Fruit fly (Drosophila melanogaster): ENCODE data around the gene CG3437.

DNA sequence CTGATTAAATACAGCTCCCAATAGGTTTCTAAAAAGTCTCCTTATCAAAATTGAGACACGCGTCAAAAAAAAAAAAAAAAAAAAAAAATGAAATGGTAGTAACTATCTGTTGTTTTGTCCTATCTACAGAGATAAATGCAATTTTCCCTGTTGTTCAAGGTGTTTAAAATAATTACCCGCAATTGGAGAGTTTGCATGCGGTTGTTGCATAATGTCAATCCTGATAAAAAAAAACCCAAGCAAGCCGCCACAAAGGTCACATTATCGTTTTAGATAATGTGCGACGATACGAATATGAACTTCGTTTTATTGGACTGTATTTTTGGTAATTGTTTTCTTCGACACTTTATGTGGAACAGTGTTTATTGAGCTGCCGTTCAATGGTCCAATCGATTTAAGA lies 45.4 kb upstream of the CG3437 start:
- no peak for TF ChIP-seq Smox (GFP tag; optimal IDR thresholded peaks at IDR 0.05)
- no peak for TF ChIP-seq ss (GFP tag; optimal IDR thresholded peaks at IDR 0.05)
- no peak for TF ChIP-seq Sox15 (GFP tag; optimal IDR thresholded peaks at IDR 0.05)
- TF ChIP-seq CG8319 (GFP tag; optimal IDR thresholded peaks at IDR 0.05), result no peak
- no peak for TF ChIP-seq Gug (GFP tag; IDR thresholded peaks at IDR 0.05)
- no peak for TF ChIP-seq CG3032 (tag; optimal IDR thresholded peaks at IDR 0.05)
- TF ChIP-seq CG34406 (GFP tag; optimal IDR thresholded peaks at IDR 0.05), result no peak
- no peak for TF ChIP-seq topi (GFP tag; optimal IDR thresholded peaks at IDR 0.05)

Measured in whole organism, prepupa.